Worm (Caenorhabditis elegans): ENCODE results near the gene otpl-4.

The otpl-4 gene

ce11 chrV:8500348-8500747 lies 36.8 kb upstream of the otpl-4 start (continued):
- TF ChIP-seq pha-4 (tag; optimal IDR thresholded peaks at IDR 0.05) (no peak), sea-2 (GFP tag; optimal IDR thresholded peaks at IDR 0.05) (peak; percentile 83), unc-39 (tag; optimal IDR thresholded peaks at IDR 0.05) (peak; percentile 55), nhr-12 (tag; optimal IDR thresholded peaks at IDR 0.05) (no peak), ceh-16 (tag; optimal IDR thresholded peaks at IDR 0.05) (peak; percentile 53), daf-12 (tag; optimal IDR thresholded peaks at IDR 0.05) (no peak), ZK546.5 (tag; optimal IDR thresholded peaks at IDR 0.05) (peak; percentile 30), lin-39 (tag; optimal IDR thresholded peaks at IDR 0.05) (peak; percentile 26), ztf-4 (tag; optimal IDR thresholded peaks at IDR 0.05) (peak; percentile 90), fkh-10 (GFP tag; optimal IDR thresholded peaks at IDR 0.05) (no peak), elt-3 (tag; optimal IDR thresholded peaks at IDR 0.05) (peak in 2 of 3 experiments; percentile 68 to 86), ama-1 (optimal IDR thresholded peaks at IDR 0.05) (peak; percentile 51), ceh-28 (tag; optimal IDR thresholded peaks at IDR 0.05) (peak; percentile 48), skn-1 (tag; optimal IDR thresholded peaks at IDR 0.05) (peak; percentile 45), eor-1 (tag; optimal IDR thresholded peaks at IDR 0.05) (peak in 1 of 2 experiments; percentile 17), egl-27 (tag; optimal IDR thresholded peaks at IDR 0.05) (peak; percentile 72), nhr-25 (tag; optimal IDR thresholded peaks at IDR 0.05) (peak; percentile 68), mdl-1 (tag; optimal IDR thresholded peaks at IDR 0.05) (no peak), lin-15B (tag; optimal IDR thresholded peaks at IDR 0.05) (peak; percentile 7)

- TF ChIP-seq egl-5 (tag; optimal IDR thresholded peaks at IDR 0.05) (no peak), mml-1 (tag; optimal IDR thresholded peaks at IDR 0.05) (no peak), nhr-237 (tag; optimal IDR thresholded peaks at IDR 0.05) (no peak)
These were observed 29.8 kb upstream of the otpl-4 start, which contains the start of gene ZK994.6 for ce11 chrV:8507324-8507723. Gene ZK994.6 (minus strand): TSS chrV:8507424.

- no peak for TF ChIP-seq egl-27 (tag; optimal IDR thresholded peaks at IDR 0.05)
- TF ChIP-seq daf-12 (tag; optimal IDR thresholded peaks at IDR 0.05) = no peak
- TF ChIP-seq ceh-9 (tag; optimal IDR thresholded peaks at IDR 0.05) = no peak
- no peak for TF ChIP-seq elt-1 (tag; optimal IDR thresholded peaks at IDR 0.05)
- TF ChIP-seq sea-2 (GFP tag; optimal IDR thresholded peaks at IDR 0.05) = no peak
- no peak for TF ChIP-seq nhr-28 (tag; optimal IDR thresholded peaks at IDR 0.05)
- TF ChIP-seq jun-1 (tag; optimal IDR thresholded peaks at IDR 0.05) = no peak
- no peak for TF ChIP-seq ztf-11 (tag; optimal IDR thresholded peaks at IDR 0.05)
- TF ChIP-seq ZK546.5 (tag; optimal IDR thresholded peaks at IDR 0.05) = no peak
- TF ChIP-seq nhr-237 (tag; optimal IDR thresholded peaks at IDR 0.05) = no peak
- no peak for TF ChIP-seq ceh-28 (tag; optimal IDR thresholded peaks at IDR 0.05)
- no peak for TF ChIP-seq pqm-1 (tag; optimal IDR thresholded peaks at IDR 0.05)
- no peak for TF ChIP-seq eor-1 (tag; optimal IDR thresholded peaks at IDR 0.05)
- TF ChIP-seq unc-62 (GFP tag; optimal IDR thresholded peaks at IDR 0.05) = no peak
- no peak for TF ChIP-seq ama-1 (optimal IDR thresholded peaks at IDR 0.05)
- TF ChIP-seq lsy-12 (tag; optimal IDR thresholded peaks at IDR 0.05) = no peak
- no peak for TF ChIP-seq unc-39 (tag; optimal IDR thresholded peaks at IDR 0.05)
- no peak for TF ChIP-seq nhr-76 (tag; optimal IDR thresholded peaks at IDR 0.05)
These were observed 23.8 kb upstream of the otpl-4 start, which contains the start of gene F45F2.9 for ce11 chrV:8513361-8513760. Gene F45F2.9 (minus strand): TSS chrV:8513461.

- TF ChIP-seq eor-1 (tag; optimal IDR thresholded peaks at IDR 0.05) = no peak
- TF ChIP-seq skn-1 (tag; optimal IDR thresholded peaks at IDR 0.05) = no peak
- TF ChIP-seq nhr-23 (tag; optimal IDR thresholded peaks at IDR 0.05) = no peak
- no peak for TF ChIP-seq jun-1 (tag; optimal IDR thresholded peaks at IDR 0.05)
- TF ChIP-seq fos-1 (tag; optimal IDR thresholded peaks at IDR 0.05) = no peak
- no peak for TF ChIP-seq zag-1 (tag; optimal IDR thresholded peaks at IDR 0.05)
- TF ChIP-seq fkh-2 (tag; optimal IDR thresholded peaks at IDR 0.05) = no peak
- TF ChIP-seq nhr-67 (tag; optimal IDR thresholded peaks at IDR 0.05) = no peak
- TF ChIP-seq nhr-12 (tag; optimal IDR thresholded peaks at IDR 0.05) = no peak
- TF ChIP-seq nhr-76 (tag; optimal IDR thresholded peaks at IDR 0.05) = no peak
These were observed 20.7 kb upstream of the otpl-4 start for ce11 chrV:8516426-8516825.

- TF ChIP-seq lsy-12 (tag; optimal IDR thresholded peaks at IDR 0.05) (no peak), skn-1 (tag; optimal IDR thresholded peaks at IDR 0.05) (no peak), nhr-43 (tag; optimal IDR thresholded peaks at IDR 0.05; ENCODE audit: poor library complexity, severe bottlenecking) (no peak), ZK546.5 (tag; optimal IDR thresholded peaks at IDR 0.05) (no peak), mml-1 (tag; optimal IDR thresholded peaks at IDR 0.05) (no peak), unc-39 (tag; optimal IDR thresholded peaks at IDR 0.05) (no peak), nhr-67 (tag; optimal IDR thresholded peaks at IDR 0.05) (no peak), hmg-11 (tag; optimal IDR thresholded peaks at IDR 0.05) (no peak), pha-4 (tag; optimal IDR thresholded peaks at IDR 0.05) (no peak), nhr-11 (tag; optimal IDR thresholded peaks at IDR 0.05) (no peak), ztf-11 (tag; optimal IDR thresholded peaks at IDR 0.05) (no peak), egl-27 (tag; optimal IDR thresholded peaks at IDR 0.05) (no peak), egl-5 (tag; optimal IDR thresholded peaks at IDR 0.05) (no peak), nhr-25 (tag; optimal IDR thresholded peaks at IDR 0.05) (no peak), ceh-82 (tag; optimal IDR thresholded peaks at IDR 0.05) (no peak), daf-12 (tag; optimal IDR thresholded peaks at IDR 0.05) (no peak), ama-1 (optimal IDR thresholded peaks at IDR 0.05) (no peak), fos-1 (tag; optimal IDR thresholded peaks at IDR 0.05) (no peak)
These were observed 19.4 kb upstream of the otpl-4 start for ce11 chrV:8517711-8518110.

All from whole organism, L3 larva.